Worm (Caenorhabditis elegans) whole organism, L4 larva: ENCODE measurements around the gene K08D10.11.
A peak's percentile ranks its signal among the peaks of the same experiment; 100 is the strongest.
"Not testable (repeated sequence)": the region's sequence is repeated elsewhere in the genome, so short reads cannot be mapped to it uniquely, and the experiment has no call there.

Experiments used
- T20F7.1 ChIP-seq: fragments of 200-800 bp; sonication (Bioruptor generic); optimal IDR thresholded peaks from 2 replicates; lab custom pipeline; 2018; ENCODE audit warnings: mild to moderate bottlenecking, missing genetic modification characterization, missing compliant biosample characterization
- T26A8.4 ChIP-seq: fragments of 200-800 bp; sonication (Bioruptor generic); IDR thresholded peaks from 2 replicates; pipeline ENCODE4 v1.3.6; 2022; ENCODE audit warnings: missing genetic modification characterization, missing compliant biosample characterization
- Y105C5A.15 ChIP-seq: fragments of 200-800 bp; sonication (Bioruptor generic); IDR thresholded peaks from 2 replicates; pipeline ENCODE4 v1.3.6; 2022; ENCODE audit warnings: missing genetic modification characterization, missing compliant biosample characterization
- Y5F2A.4 ChIP-seq: fragments of 200-800 bp; sonication (Bioruptor generic); optimal IDR thresholded peaks from 2 replicates; lab custom pipeline; 2018; ENCODE audit warnings: mild to moderate bottlenecking, missing genetic modification characterization, missing compliant biosample characterization
- aha-1 ChIP-seq: fragments of 150-350 bp; peaks from one replicate; lab custom pipeline; 2014; ENCODE audit warnings: missing biosample characterization, missing genetic modification characterization
- aly-2 ChIP-seq: sonication (generic microtip); optimal IDR thresholded peaks from 2 replicates; lab custom pipeline; 2018; ENCODE audit warnings: missing biosample characterization, missing genetic modification characterization
- ama-1 ChIP-seq: fragments of 150-350 bp; optimal IDR thresholded peaks from 2 replicates; lab custom pipeline; 2014; ENCODE audit warnings: inconsistent platforms, mixed read lengths
- arid-1 ChIP-seq: fragments of 200-800 bp; sonication (Bioruptor generic); conservative IDR thresholded peaks from 2 replicates; pipeline ENCODE4 v1.3.6; 2022; ENCODE audit warnings: missing genetic modification reagents, missing genetic modification characterization, missing compliant biosample characterization
- ceh-28 ChIP-seq: fragments of 150-350 bp; optimal IDR thresholded peaks from 2 replicates; lab custom pipeline; 2014; ENCODE audit warnings: missing biosample characterization, missing genetic modification reagents, missing genetic modification characterization
- ceh-44 ChIP-seq: fragments of 200-800 bp; sonication (Bioruptor generic); IDR thresholded peaks from 2 replicates; pipeline ENCODE4 v1.3.6; 2022; ENCODE audit warnings: missing genetic modification reagents, missing genetic modification characterization, missing compliant biosample characterization
- ceh-82 ChIP-seq: sonication (generic microtip); optimal IDR thresholded peaks from 2 replicates; lab custom pipeline; 2017; ENCODE audit warnings: missing biosample characterization, missing genetic modification characterization
- ces-1 ChIP-seq: fragments of 150-350 bp; sonication (generic microtip); optimal IDR thresholded peaks from 4 replicates; lab custom pipeline; 2014; ENCODE audit warnings: missing biosample characterization, missing genetic modification reagents, missing genetic modification characterization
- cey-2 ChIP-seq: sonication (generic microtip); optimal IDR thresholded peaks from 3 replicates; lab custom pipeline; 2017; ENCODE audit warnings: missing genetic modification characterization, mild to moderate bottlenecking, missing compliant biosample characterization, antibody characterized with exemption, borderline replicate concordance; ENCODE audit not compliant: insufficient read depth
- dmd-6 ChIP-seq: fragments of 200-800 bp; sonication (Bioruptor generic); IDR thresholded peaks from 2 replicates; pipeline ENCODE4 v1.3.6; 2022; ENCODE audit warnings: missing genetic modification reagents, missing genetic modification characterization, missing compliant biosample characterization
- duxl-1 ChIP-seq: sonication (generic microtip); optimal IDR thresholded peaks from 2 replicates; lab custom pipeline; 2016; ENCODE audit warnings: mild to moderate bottlenecking, missing genetic modification characterization, moderate library complexity, missing compliant biosample characterization; ENCODE audit not compliant: poor library complexity
- egl-27 ChIP-seq: sonication (generic microtip); optimal IDR thresholded peaks from 3 replicates; lab custom pipeline; 2017; ENCODE audit warnings: missing biosample characterization, missing genetic modification reagents, missing genetic modification characterization
- egl-43 ChIP-seq: fragments of 200-800 bp; sonication (Bioruptor generic); IDR thresholded peaks from 2 replicates; pipeline ENCODE4 v1.3.6; 2022; ENCODE audit warnings: missing genetic modification reagents, missing genetic modification characterization, missing compliant biosample characterization
- gei-8 ChIP-seq: fragments of 200-800 bp; sonication (Bioruptor generic); optimal IDR thresholded peaks from 2 replicates; lab custom pipeline; 2018; ENCODE audit warnings: mild to moderate bottlenecking, missing genetic modification characterization, missing compliant biosample characterization
- hlh-11 ChIP-seq: fragments of 200-800 bp; sonication (Bioruptor generic); optimal IDR thresholded peaks from 2 replicates; lab custom pipeline; 2018; ENCODE audit warnings: mild to moderate bottlenecking, missing genetic modification characterization, missing compliant biosample characterization
- lim-7 ChIP-seq: fragments of 200-800 bp; sonication (Bioruptor generic); IDR thresholded peaks from 2 replicates; pipeline ENCODE4 v1.3.6; 2022; ENCODE audit warnings: missing genetic modification characterization, missing compliant biosample characterization
- lin-1 ChIP-seq: fragments of 200-800 bp; sonication (Bioruptor generic); IDR thresholded peaks from 2 replicates; pipeline ENCODE4 v1.3.6; 2022; ENCODE audit warnings: missing genetic modification reagents, missing genetic modification characterization, missing compliant biosample characterization
- lin-15B ChIP-seq: fragments of 150-350 bp; sonication (generic microtip); optimal IDR thresholded peaks from 3 replicates; lab custom pipeline; 2014; ENCODE audit warnings: missing biosample characterization, missing genetic modification characterization
- lin-29 ChIP-seq: fragments of 200-800 bp; sonication (Bioruptor generic); IDR thresholded peaks from 2 replicates; pipeline ENCODE4 v1.3.6; 2022; ENCODE audit warnings: missing genetic modification reagents, missing genetic modification characterization, missing compliant biosample characterization
- lin-39 ChIP-seq: fragments of 150-350 bp; optimal IDR thresholded peaks from 2 replicates; lab custom pipeline; 2014; ENCODE audit warnings: missing biosample characterization, missing genetic modification reagents, missing genetic modification characterization
- mes-2 ChIP-seq: sonication (generic microtip); optimal IDR thresholded peaks from 2 replicates; lab custom pipeline; 2016; ENCODE audit warnings: missing genotype, mild to moderate bottlenecking, missing genetic modification characterization, missing compliant biosample characterization; ENCODE audit not compliant: poor library complexity, severe bottlenecking
- nhr-11 ChIP-seq: fragments of 150-350 bp; optimal IDR thresholded peaks from 2 replicates; lab custom pipeline; 2014; ENCODE audit warnings: missing biosample characterization, missing genetic modification characterization
- nhr-111 ChIP-seq: fragments of 200-800 bp; sonication (Bioruptor generic); optimal IDR thresholded peaks from 2 replicates; lab custom pipeline; 2018; ENCODE audit warnings: mild to moderate bottlenecking, missing genetic modification characterization, missing compliant biosample characterization
- nhr-237 ChIP-seq: sonication (generic microtip); optimal IDR thresholded peaks from 2 replicates; lab custom pipeline; 2017; ENCODE audit warnings: missing biosample characterization, missing genetic modification characterization
- nhr-28 ChIP-seq: fragments of 150-350 bp; optimal IDR thresholded peaks from 2 replicates; lab custom pipeline; 2014; ENCODE audit warnings: missing biosample characterization, missing genetic modification characterization
- nhr-41 ChIP-seq: fragments of 200-800 bp; sonication (Bioruptor generic); IDR thresholded peaks from 2 replicates; pipeline ENCODE4 v1.3.6; 2022; ENCODE audit warnings: missing genetic modification reagents, missing genetic modification characterization, missing compliant biosample characterization
- nhr-6 ChIP-seq: fragments of 150-350 bp; optimal IDR thresholded peaks from 2 replicates; lab custom pipeline; 2014; ENCODE audit warnings: missing biosample characterization, missing genetic modification characterization
- nhr-77 ChIP-seq: fragments of 150-350 bp; optimal IDR thresholded peaks from 2 replicates; lab custom pipeline; 2014; ENCODE audit warnings: missing biosample characterization, missing genetic modification characterization
- set-16 ChIP-seq: fragments of 200-800 bp; sonication (Bioruptor generic); IDR thresholded peaks from 2 replicates; pipeline ENCODE4 v1.3.6; 2022; ENCODE audit warnings: missing genetic modification reagents, missing genetic modification characterization, missing compliant biosample characterization
- spr-1 ChIP-seq: sonication (generic microtip); optimal IDR thresholded peaks from 2 replicates; lab custom pipeline; 2016; ENCODE audit warnings: mild to moderate bottlenecking, missing genetic modification characterization, missing compliant biosample characterization
- tag-97 ChIP-seq: fragments of 200-800 bp; sonication (Bioruptor generic); IDR thresholded peaks from 2 replicates; pipeline ENCODE4 v1.3.6; 2022; ENCODE audit warnings: missing genetic modification characterization, missing compliant biosample characterization
- tra-1 ChIP-seq: fragments of 200-800 bp; sonication (Bioruptor generic); IDR thresholded peaks from 2 replicates; pipeline ENCODE4 v1.3.6; 2022; ENCODE audit warnings: missing genetic modification reagents, missing genetic modification characterization, missing compliant biosample characterization
- vab-7 ChIP-seq: fragments of 200-800 bp; sonication (Bioruptor generic); IDR thresholded peaks from 2 replicates; pipeline ENCODE4 v1.3.6; 2022; ENCODE audit warnings: missing genetic modification reagents, missing genetic modification characterization, missing compliant biosample characterization
- zag-1 ChIP-seq: fragments of 150-350 bp; optimal IDR thresholded peaks from 2 replicates; lab custom pipeline; 2014; ENCODE audit warnings: missing biosample characterization, missing genetic modification characterization
- zfp-3 ChIP-seq: fragments of 200-800 bp; sonication (Bioruptor generic); conservative IDR thresholded peaks from 2 replicates; pipeline ENCODE4 v1.3.6; 2022; ENCODE audit warnings: missing genetic modification reagents, missing genetic modification characterization, missing compliant biosample characterization
- zip-11 ChIP-seq: fragments of 200-800 bp; sonication (Bioruptor generic); IDR thresholded peaks from 2 replicates; pipeline ENCODE4 v1.3.6; 2022; ENCODE audit warnings: missing genetic modification characterization, missing compliant biosample characterization
- zip-2 ChIP-seq: fragments of 150-350 bp; optimal IDR thresholded peaks from 2 replicates; lab custom pipeline; 2014; ENCODE audit warnings: missing biosample characterization, missing genetic modification characterization

Gene K08D10.11

ce11 chrIV:4186099-4186498, at the start of gene K08D10.11:
TSS of gene K08D10.11 (minus strand) at chrIV:4186199.
- TF ChIP-seq nhr-11 (tag; lab: Kevin White, UChicago); Y105C5A.15; zip-2: not testable (repeated sequence)

DNA sequence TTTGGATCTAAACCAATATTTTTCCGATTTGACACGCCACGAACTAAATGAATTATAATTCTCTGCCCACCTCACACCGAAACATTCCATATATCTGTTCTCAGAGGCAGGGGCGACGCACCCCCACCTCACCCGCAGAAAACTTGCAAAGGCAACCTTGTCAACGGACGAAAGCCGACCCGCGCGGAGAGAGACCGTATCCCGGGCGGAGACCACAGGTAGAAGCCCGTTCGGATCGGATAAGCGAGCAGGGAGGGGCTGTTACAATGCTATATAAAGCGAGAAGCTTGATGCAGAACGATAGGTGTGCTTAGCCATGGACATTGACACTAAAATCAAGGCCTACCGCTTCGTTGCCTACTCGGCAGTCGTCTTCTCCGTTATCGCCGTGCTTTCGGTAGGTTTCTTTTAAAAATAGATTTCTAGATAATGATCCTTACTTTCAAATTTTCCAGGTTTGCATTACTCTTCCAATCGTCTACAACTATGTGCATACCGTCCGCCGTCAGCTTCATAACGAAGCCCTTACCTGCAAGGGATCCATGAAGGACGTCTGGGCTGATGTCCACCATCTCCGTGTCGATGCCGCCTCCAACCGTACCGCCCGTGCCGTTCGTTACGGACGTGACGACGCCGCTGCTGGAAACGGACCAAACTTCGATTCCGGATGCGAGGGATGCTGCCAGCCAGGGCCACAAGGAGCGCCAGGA, 49.5 kb upstream of the K08D10.11 start, which contains the start of the genes zipt-2.2 and dpy-13:
Gene zipt-2.2 (minus strand): TSS at position 51 of the 710 bp plus-strand sequence.
Gene dpy-13 (plus strand): TSS at position 300 of the 710 bp plus-strand sequence.
- TF ChIP-seq ama-1 (peak; percentile 84), T26A8.4 (GFP tag; lab: Robert Waterston, UW) (peak; percentile 67; the same call in 1 of the 2 replicates), lim-7 (GFP tag; lab: Robert Waterston, UW) (0 out of 2 replicates have a peak, but pooled peaks have one; percentile 11), mes-2 (tag; lab: Kevin White, UChicago) (no peak), lin-1 (no peak), ces-1 (GFP tag; lab: Kevin White, UChicago) (no peak), egl-43 (GFP tag; lab: Robert Waterston, UW) (peak; percentile 73; the same call in 1 of the 2 replicates), aly-2 (tag; lab: Kevin White, UChicago) (no peak), zip-11 (no peak), nhr-237 (tag; lab: Kevin White, UChicago) (no peak), nhr-28 (peak; percentile 8)

ce11 chrIV:4227917-4228316, 41.9 kb upstream of the K08D10.11 start, which contains the start of gene srbc-70:
TSS of gene srbc-70 (minus strand) at chrIV:4228017.
- no peak for TF ChIP-seq ceh-28
- no peak for TF ChIP-seq nhr-111 (GFP tag; lab: Kevin White, UChicago)
- no peak for TF ChIP-seq zag-1 (tag; lab: Kevin White, UChicago)
- TF ChIP-seq lin-29, result no peak
- no peak for TF ChIP-seq egl-27 (tag; lab: Kevin White, UChicago)
- no peak for TF ChIP-seq duxl-1 (tag; lab: Kevin White, UChicago)
- TF ChIP-seq spr-1 (tag; lab: Kevin White, UChicago), result no peak
- no peak for TF ChIP-seq tra-1 (GFP tag; lab: Robert Waterston, UW)
- no peak for TF ChIP-seq gei-8 (GFP tag; lab: Kevin White, UChicago)
- no peak for TF ChIP-seq tag-97 (GFP tag; lab: Robert Waterston, UW)
- TF ChIP-seq ceh-44 (GFP tag; lab: Robert Waterston, UW), result no peak
- TF ChIP-seq zfp-3, result no peak
- TF ChIP-seq, all 104 proteins: peak for 0

DNA sequence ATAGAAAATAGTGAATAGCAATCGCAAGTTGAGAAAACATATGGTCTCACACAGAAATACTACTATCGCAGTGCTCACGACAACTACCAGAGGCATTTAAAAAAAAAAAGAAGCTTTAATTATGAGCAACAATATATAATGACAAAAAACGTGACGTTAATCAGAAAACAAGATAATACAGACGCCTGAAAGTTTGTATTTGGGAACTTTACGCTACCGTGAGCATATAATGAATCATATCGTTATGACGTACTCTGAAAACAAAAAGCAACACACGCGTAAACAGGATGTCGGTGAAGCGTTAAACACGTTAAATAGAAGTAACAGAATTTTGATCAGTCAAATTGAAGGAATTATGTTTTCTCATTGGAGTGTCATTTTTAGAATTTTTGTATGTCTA, 39.9 kb upstream of the K08D10.11 start, which contains the start of gene srbc-71:
Gene srbc-71 (minus strand): TSS at position 101 of the 400 bp plus-strand sequence.
- peak; percentile 18 for TF ChIP-seq aha-1 (tag; lab: Kevin White, UChicago)
- TF ChIP-seq lin-39 (tag; lab: Kevin White, UChicago), result no peak
- TF ChIP-seq nhr-77 (tag; lab: Kevin White, UChicago), result no peak

DNA sequence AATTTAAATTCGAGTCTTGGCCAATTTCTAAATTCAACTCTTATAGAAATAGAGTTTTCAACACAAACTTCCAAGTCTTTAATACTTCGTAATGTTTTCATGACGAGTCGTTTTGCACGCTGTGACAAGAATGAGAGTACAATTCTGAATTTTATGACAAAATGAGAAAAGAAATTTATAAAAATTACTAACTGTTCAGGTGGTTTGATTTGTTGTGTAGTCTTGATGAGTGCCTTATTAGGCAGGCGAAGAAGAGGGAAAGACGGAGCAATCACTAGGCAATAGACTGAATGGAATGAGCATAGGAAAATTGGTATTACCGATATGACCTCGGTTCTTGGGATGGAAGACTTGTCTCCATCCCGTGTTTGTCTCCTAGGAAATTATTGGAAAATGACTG, 34.0 kb upstream of the K08D10.11 start, which contains the start of gene F30B5.11:
Gene F30B5.11 (minus strand): TSS at position 101 of the 400 bp plus-strand sequence.
- TF ChIP-seq tag-97 (GFP tag; lab: Robert Waterston, UW) (no peak), nhr-6 (tag; lab: Kevin White, UChicago) (no peak), nhr-237 (tag; lab: Kevin White, UChicago) (no peak), lin-15B (no peak), mes-2 (tag; lab: Kevin White, UChicago) (no peak), ceh-82 (tag; lab: Kevin White, UChicago) (no peak), nhr-11 (tag; lab: Kevin White, UChicago) (no peak), dmd-6 (GFP tag; lab: Robert Waterston, UW) (no peak), T20F7.1 (GFP tag; lab: Kevin White, UChicago) (no peak), cey-2 (tag; lab: Kevin White, UChicago) (no peak), set-16 (GFP tag; lab: Robert Waterston, UW) (no peak), Y5F2A.4 (GFP tag; lab: Kevin White, UChicago) (no peak), vab-7 (GFP tag; lab: Robert Waterston, UW) (no peak), hlh-11 (tag; lab: Kevin White, UChicago) (no peak), nhr-41 (GFP tag; lab: Robert Waterston, UW) (no peak), arid-1 (no peak), nhr-111 (GFP tag; lab: Kevin White, UChicago) (no peak)
